Fruit fly (Drosophila melanogaster): ENCODE data around the gene CG10147.

Gene CG10147

DNA sequence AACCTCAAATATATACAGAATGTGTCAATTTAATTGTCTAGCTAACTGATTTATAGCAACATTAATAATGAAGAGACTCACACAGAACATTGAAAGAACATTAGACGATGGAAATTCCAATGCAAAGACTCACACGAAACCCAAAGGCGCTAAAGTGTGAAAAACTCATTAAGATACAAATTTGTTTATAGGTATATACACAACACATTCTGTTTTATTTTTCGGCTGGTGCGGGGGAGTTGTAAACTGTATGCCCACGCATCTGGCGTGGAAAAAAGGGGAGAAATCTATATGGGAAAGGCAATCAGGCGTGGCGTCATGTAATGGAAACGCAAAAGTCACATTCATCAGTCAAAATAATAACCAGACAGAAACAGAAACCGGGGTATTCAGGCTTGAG, 31.5 kb upstream of the CG10147 start:
- no peak for TF ChIP-seq pan (optimal IDR thresholded peaks at IDR 0.05)
- no peak for TF ChIP-seq dl (GFP tag; optimal IDR thresholded peaks at IDR 0.05; ENCODE audit: insufficient read depth in 1 of 2, partially characterized antibody in 2 of 2)
- no peak for TF ChIP-seq rgr (GFP tag; optimal IDR thresholded peaks at IDR 0.05)
- TF ChIP-seq jim (GFP tag; optimal IDR thresholded peaks at IDR 0.05): no peak
- no peak for TF ChIP-seq GATAd (GFP tag; optimal IDR thresholded peaks at IDR 0.05)
- TF ChIP-seq brk (GFP tag; optimal IDR thresholded peaks at IDR 0.05): no peak
- TF ChIP-seq Jra (GFP tag; optimal IDR thresholded peaks at IDR 0.05): no peak
- TF ChIP-seq psq (GFP tag; optimal IDR thresholded peaks at IDR 0.05): no peak
- TF ChIP-seq OdsH (GFP tag; optimal IDR thresholded peaks at IDR 0.05): no peak
- TF ChIP-seq Mio (GFP tag; optimal IDR thresholded peaks at IDR 0.05): no peak
- no peak for TF ChIP-seq Myc (optimal IDR thresholded peaks at IDR 0.05)

DNA sequence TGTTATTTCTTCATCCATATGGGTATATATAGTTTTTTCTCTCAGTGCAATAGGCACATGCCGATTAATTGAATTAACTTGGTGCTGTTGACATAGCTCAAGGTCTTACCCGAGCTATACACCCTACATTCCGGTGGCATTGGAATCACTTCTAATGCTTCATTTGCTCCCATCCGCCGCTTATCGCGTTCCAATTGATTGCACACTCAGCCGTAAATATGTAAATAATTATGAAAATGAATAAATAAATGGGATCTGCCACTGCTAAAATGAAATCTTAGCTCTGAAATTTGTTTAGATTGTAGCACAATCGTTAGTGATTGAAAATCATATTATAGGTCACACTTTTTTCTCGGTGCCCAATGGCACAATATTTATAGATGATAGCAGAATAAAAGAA, 28.7 kb upstream of the CG10147 start:
- no peak for TF ChIP-seq dmrt93B (GFP tag; optimal IDR thresholded peaks at IDR 0.05)
- TF ChIP-seq foxo (GFP tag; optimal IDR thresholded peaks at IDR 0.05): no peak
- TF ChIP-seq ey (GFP tag; optimal IDR thresholded peaks at IDR 0.05): no peak
- no peak for TF ChIP-seq h (GFP tag; optimal IDR thresholded peaks at IDR 0.05)
- TF ChIP-seq rgr (GFP tag; optimal IDR thresholded peaks at IDR 0.05): no peak
- no peak for TF ChIP-seq dl (GFP tag; optimal IDR thresholded peaks at IDR 0.05; ENCODE audit: insufficient read depth in 1 of 2, partially characterized antibody in 2 of 2)
- no peak for TF ChIP-seq tai (GFP tag; optimal IDR thresholded peaks at IDR 0.05)
- no peak for TF ChIP-seq pan (optimal IDR thresholded peaks at IDR 0.05)
- TF ChIP-seq psq (GFP tag; optimal IDR thresholded peaks at IDR 0.05): no peak
- no peak for TF ChIP-seq Dfd (GFP tag; optimal IDR thresholded peaks at IDR 0.05)
- no peak for TF ChIP-seq woc (GFP tag; optimal IDR thresholded peaks at IDR 0.05)
- no peak for TF ChIP-seq Hr78 (GFP tag; optimal IDR thresholded peaks at IDR 0.05)

DNA sequence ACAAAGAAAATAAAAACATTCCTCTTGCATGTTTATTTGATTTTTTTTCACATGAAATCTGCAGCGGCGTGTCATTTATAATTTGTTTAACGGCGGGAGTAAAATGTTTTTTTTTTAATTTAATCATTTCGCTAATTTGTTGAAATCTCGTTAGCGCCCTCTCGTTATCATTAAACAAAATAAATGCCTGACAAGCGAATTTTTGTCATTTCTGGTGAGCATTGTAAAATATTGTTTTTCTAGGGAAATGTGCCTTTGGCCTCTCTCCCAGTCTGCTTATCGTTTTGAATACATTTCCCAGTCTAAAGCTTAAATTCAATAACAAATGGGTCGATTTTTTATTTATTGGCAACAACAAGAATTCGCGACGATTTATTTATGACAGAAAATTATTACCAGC, 24.1 kb upstream of the CG10147 start:
- TF ChIP-seq sv (GFP tag; optimal IDR thresholded peaks at IDR 0.05): no peak
- no peak for TF ChIP-seq CrebA (GFP tag; optimal IDR thresholded peaks at IDR 0.05; ENCODE audit: borderline replicate concordance)
- no peak for TF ChIP-seq CG32264 (GFP tag; optimal IDR thresholded peaks at IDR 0.05)
- TF ChIP-seq OdsH (GFP tag; optimal IDR thresholded peaks at IDR 0.05): no peak
- TF ChIP-seq CG9705 (GFP tag; optimal IDR thresholded peaks at IDR 0.05): no peak
- peak; percentile 10 for TF ChIP-seq Sp1 (GFP tag; optimal IDR thresholded peaks at IDR 0.05)
- no peak for TF ChIP-seq Jra (GFP tag; optimal IDR thresholded peaks at IDR 0.05)

DNA sequence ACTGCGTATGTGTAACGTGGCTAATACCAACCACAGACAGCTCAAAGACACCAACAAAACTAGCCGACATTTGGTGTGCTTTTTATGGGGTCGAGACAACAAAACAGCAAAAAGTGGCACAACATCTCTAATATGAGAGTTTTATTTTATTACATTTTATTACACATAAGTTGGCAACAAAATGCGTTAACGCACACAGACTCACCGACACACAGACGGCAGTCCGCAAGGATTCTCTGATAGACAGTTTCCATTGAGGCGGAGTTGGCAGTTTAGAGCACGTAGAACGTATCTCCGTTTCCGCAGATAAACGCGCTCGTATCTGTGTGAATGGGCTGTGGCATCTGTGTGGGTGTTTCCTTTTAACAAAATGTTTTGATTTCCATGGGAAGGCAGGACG, 19.9 kb upstream of the CG10147 start:
- no peak for TF ChIP-seq Dfd (GFP tag; optimal IDR thresholded peaks at IDR 0.05)
- no peak for TF ChIP-seq sv (GFP tag; optimal IDR thresholded peaks at IDR 0.05)
- no peak for TF ChIP-seq usp (GFP tag; optimal IDR thresholded peaks at IDR 0.05)
- TF ChIP-seq dsf (GFP tag; optimal IDR thresholded peaks at IDR 0.05; ENCODE audit: borderline replicate concordance): no peak
- TF ChIP-seq br (GFP tag; optimal IDR thresholded peaks at IDR 0.05): no peak
- TF ChIP-seq dmrt93B (GFP tag; optimal IDR thresholded peaks at IDR 0.05): no peak
- no peak for TF ChIP-seq Vsx2 (GFP tag; optimal IDR thresholded peaks at IDR 0.05; ENCODE audit: partially characterized antibody)
- TF ChIP-seq dl (GFP tag; optimal IDR thresholded peaks at IDR 0.05; ENCODE audit: insufficient read depth in 1 of 2, partially characterized antibody in 2 of 2): no peak
- TF ChIP-seq sage (GFP tag; optimal IDR thresholded peaks at IDR 0.05): no peak
- no peak for TF ChIP-seq GATAd (GFP tag; optimal IDR thresholded peaks at IDR 0.05)
- TF ChIP-seq N (GFP tag; optimal IDR thresholded peaks at IDR 0.05): no peak
- TF ChIP-seq CrebA (GFP tag; optimal IDR thresholded peaks at IDR 0.05; ENCODE audit: borderline replicate concordance): no peak
- no peak for TF ChIP-seq lola (GFP tag; optimal IDR thresholded peaks at IDR 0.05)
- no peak for TF ChIP-seq foxo (GFP tag; optimal IDR thresholded peaks at IDR 0.05)
- no peak for TF ChIP-seq h (GFP tag; optimal IDR thresholded peaks at IDR 0.05)
- no peak for TF ChIP-seq tai (GFP tag; optimal IDR thresholded peaks at IDR 0.05)
- TF ChIP-seq rgr (GFP tag; optimal IDR thresholded peaks at IDR 0.05): no peak
- TF ChIP-seq psq (GFP tag; optimal IDR thresholded peaks at IDR 0.05): no peak

DNA sequence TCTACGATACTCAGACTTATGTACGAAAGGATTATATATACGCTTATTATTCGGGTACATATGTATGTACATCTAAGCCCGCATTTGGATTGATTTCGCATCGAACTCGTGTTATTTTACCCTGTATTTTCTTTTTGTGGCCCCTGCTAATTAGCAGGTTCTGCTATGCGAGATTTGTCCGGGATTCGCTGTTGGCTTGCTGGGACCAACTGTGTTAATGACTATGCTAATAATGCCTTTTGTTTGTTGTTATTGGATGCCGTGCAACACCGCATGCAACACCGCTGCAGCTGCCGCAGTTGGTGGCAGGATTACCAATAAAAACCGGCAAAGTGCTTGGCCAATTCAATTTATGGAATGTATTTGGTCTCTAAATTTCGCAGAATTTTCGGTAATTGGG, 12.2 kb upstream of the CG10147 start:
- TF ChIP-seq Jra (GFP tag; optimal IDR thresholded peaks at IDR 0.05) (no peak), Dfd (GFP tag; optimal IDR thresholded peaks at IDR 0.05) (no peak), sv (GFP tag; optimal IDR thresholded peaks at IDR 0.05) (no peak), Sp1 (GFP tag; optimal IDR thresholded peaks at IDR 0.05) (no peak), brk (GFP tag; optimal IDR thresholded peaks at IDR 0.05) (no peak), fru (GFP tag; optimal IDR thresholded peaks at IDR 0.05) (no peak), dmrt93B (GFP tag; optimal IDR thresholded peaks at IDR 0.05) (no peak), woc (GFP tag; optimal IDR thresholded peaks at IDR 0.05) (no peak), jim (GFP tag; optimal IDR thresholded peaks at IDR 0.05) (no peak), CG32264 (GFP tag; optimal IDR thresholded peaks at IDR 0.05) (no peak), sage (GFP tag; optimal IDR thresholded peaks at IDR 0.05) (no peak), Mio (GFP tag; optimal IDR thresholded peaks at IDR 0.05) (no peak), Abd-B (GFP tag; optimal IDR thresholded peaks at IDR 0.05) (no peak), N (GFP tag; optimal IDR thresholded peaks at IDR 0.05) (no peak), foxo (GFP tag; optimal IDR thresholded peaks at IDR 0.05) (no peak), dl (GFP tag; optimal IDR thresholded peaks at IDR 0.05; ENCODE audit: insufficient read depth in 1 of 2, partially characterized antibody in 2 of 2) (no peak)
